Worm (Caenorhabditis elegans): ENCODE data around the gene moa-2.

DNA sequence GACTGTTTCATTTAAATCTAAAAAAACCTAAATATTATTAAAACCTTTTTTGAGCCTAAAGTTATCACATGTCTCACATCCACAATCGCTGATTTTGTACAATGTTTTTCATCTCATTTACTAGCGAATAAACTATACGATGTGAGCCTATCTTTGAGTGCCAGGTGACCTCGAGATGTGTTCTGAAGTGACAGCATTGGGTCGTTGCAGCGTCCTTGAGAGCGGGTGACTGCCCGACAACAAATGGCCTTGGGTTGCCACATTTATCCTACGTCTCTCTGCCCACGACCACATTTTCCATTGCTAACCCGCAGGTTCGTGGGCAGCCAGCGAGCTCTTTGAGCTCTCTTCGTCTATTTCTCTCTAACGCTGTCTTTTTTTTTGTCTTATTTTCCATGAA, 31.9 kb downstream of the moa-2 start, which contains the start of gene lir-2:
- TF ChIP-seq hlh-26 (GFP tag; conservative IDR thresholded peaks at IDR 0.05) (no peak), unc-62 (GFP tag; optimal IDR thresholded peaks at IDR 0.05) (no peak), ztf-25 (GFP tag; IDR thresholded peaks at IDR 0.05) (no peak), unc-130 (GFP tag; optimal IDR thresholded peaks at IDR 0.05) (no peak), K12H6.12 (tag; optimal IDR thresholded peaks at IDR 0.05) (no peak), lag-1 (GFP tag; IDR thresholded peaks at IDR 0.05) (no peak), tlf-1 (GFP tag; optimal IDR thresholded peaks at IDR 0.05) (no peak), snpc-4 (GFP tag; optimal IDR thresholded peaks at IDR 0.05) (no peak), snpc-4 (tag; optimal IDR thresholded peaks at IDR 0.05) (no peak)
